Worm (Caenorhabditis elegans) whole organism, L3 larva: ENCODE data around the gene wrt-10.

Experiments used
- R02D3.7 ChIP-seq: fragments of 150-350 bp; optimal IDR thresholded peaks from 2 replicates; lab custom pipeline; 2014; ENCODE audit warnings: missing biosample characterization, missing genetic modification characterization
- ZK546.5 ChIP-seq: sonication (generic microtip); optimal IDR thresholded peaks from 2 replicates; lab custom pipeline; 2017; ENCODE audit warnings: missing biosample characterization, missing genetic modification characterization
- aly-2 ChIP-seq: fragments of 150-350 bp; optimal IDR thresholded peaks from 2 replicates; lab custom pipeline; 2014; ENCODE audit warnings: missing biosample characterization, missing genetic modification characterization
- ama-1 ChIP-seq: fragments of 150-350 bp; optimal IDR thresholded peaks from 2 replicates; lab custom pipeline; 2018
- ceh-16 ChIP-seq: sonication (generic microtip); optimal IDR thresholded peaks from 2 replicates; lab custom pipeline; 2017; ENCODE audit warnings: missing biosample characterization, missing genetic modification characterization
- ceh-28 ChIP-seq: fragments of 150-350 bp; optimal IDR thresholded peaks from 2 replicates; lab custom pipeline; 2014; ENCODE audit warnings: missing biosample characterization, missing genetic modification reagents, missing genetic modification characterization
- ceh-82 ChIP-seq: fragments of 150-350 bp; optimal IDR thresholded peaks from 2 replicates; lab custom pipeline; 2014; ENCODE audit warnings: missing biosample characterization, missing genetic modification characterization
- daf-12 ChIP-seq: fragments of 150-350 bp; optimal IDR thresholded peaks from 2 replicates; lab custom pipeline; 2014; ENCODE audit warnings: missing biosample characterization, missing genetic modification reagents, missing genetic modification characterization
- egl-27 ChIP-seq: sonication (generic microtip); optimal IDR thresholded peaks from 4 replicates; lab custom pipeline; 2017; ENCODE audit warnings: missing biosample characterization, missing genetic modification reagents, missing genetic modification characterization
- egl-5 ChIP-seq: fragments of 150-350 bp; optimal IDR thresholded peaks from 2 replicates; lab custom pipeline; 2017; ENCODE audit warnings: missing biosample characterization, missing genetic modification reagents, missing genetic modification characterization, inconsistent platforms
- elt-1 ChIP-seq: fragments of 150-350 bp; optimal IDR thresholded peaks from 2 replicates; lab custom pipeline; 2014; ENCODE audit warnings: missing biosample characterization, missing genetic modification characterization
- elt-2 ChIP-seq: sonication (generic microtip); optimal IDR thresholded peaks from 2 replicates; lab custom pipeline; 2016; ENCODE audit warnings: missing genetic modification reagents, mild to moderate bottlenecking, missing genetic modification characterization, missing compliant biosample characterization
- elt-3 ChIP-seq, 3 experiments: fragments of 150-350 bp in 1 of 3; sonication (generic microtip) in 2 of 3; optimal IDR thresholded peaks; 2 replicates in 2 of 3; 4 replicates in 1 of 3; lab custom pipeline; 2014 to 2017; ENCODE audit warnings: missing biosample characterization in 3 of 3, missing genetic modification characterization in 3 of 3
- eor-1 ChIP-seq, 2 experiments: fragments of 150-350 bp; optimal IDR thresholded peaks; 2 replicates each; lab custom pipeline; 2014 to 2018; ENCODE audit warnings: missing biosample characterization in 2 of 2, missing genetic modification characterization in 2 of 2
- fkh-2 ChIP-seq: fragments of 150-350 bp; optimal IDR thresholded peaks from 2 replicates; lab custom pipeline; 2014; ENCODE audit warnings: missing biosample characterization, missing genetic modification reagents, missing genetic modification characterization
- fos-1 ChIP-seq: fragments of 150-350 bp; optimal IDR thresholded peaks from 2 replicates; lab custom pipeline; 2014; ENCODE audit warnings: missing biosample characterization, missing genetic modification characterization
- hmg-11 ChIP-seq: sonication (generic microtip); optimal IDR thresholded peaks from 2 replicates; lab custom pipeline; 2016; ENCODE audit warnings: missing genetic modification characterization, missing compliant biosample characterization
- jun-1 ChIP-seq: fragments of 150-350 bp; optimal IDR thresholded peaks from 2 replicates; lab custom pipeline; 2014; ENCODE audit warnings: missing biosample characterization, missing genetic modification reagents, missing genetic modification characterization
- lin-39 ChIP-seq: fragments of 150-350 bp; optimal IDR thresholded peaks from 2 replicates; lab custom pipeline; 2018; ENCODE audit warnings: missing biosample characterization, missing genetic modification reagents, missing genetic modification characterization
- lsy-12 ChIP-seq: sonication (generic microtip); optimal IDR thresholded peaks from 2 replicates; lab custom pipeline; 2016; ENCODE audit warnings: mild to moderate bottlenecking, missing genetic modification characterization, missing compliant biosample characterization
- mdl-1 ChIP-seq: fragments of 150-350 bp; optimal IDR thresholded peaks from 2 replicates; lab custom pipeline; 2014; ENCODE audit warnings: missing biosample characterization, missing genetic modification characterization
- mml-1 ChIP-seq: fragments of 150-350 bp; sonication (generic microtip); optimal IDR thresholded peaks from 3 replicates; lab custom pipeline; 2014; ENCODE audit warnings: missing biosample characterization, missing genetic modification characterization
- nhr-11 ChIP-seq: fragments of 150-350 bp; optimal IDR thresholded peaks from 2 replicates; lab custom pipeline; 2014; ENCODE audit warnings: missing biosample characterization, missing genetic modification characterization
- nhr-23 ChIP-seq: fragments of 150-350 bp; optimal IDR thresholded peaks from 2 replicates; lab custom pipeline; 2014; ENCODE audit warnings: missing biosample characterization, missing genetic modification reagents, missing genetic modification characterization
- nhr-237 ChIP-seq: fragments of 150-350 bp; optimal IDR thresholded peaks from 2 replicates; lab custom pipeline; 2014; ENCODE audit warnings: missing biosample characterization, missing genetic modification characterization
- nhr-25 ChIP-seq: sonication (generic microtip); optimal IDR thresholded peaks from 2 replicates; lab custom pipeline; 2017; ENCODE audit warnings: missing biosample characterization, missing genetic modification characterization
- nhr-28 ChIP-seq: fragments of 150-350 bp; optimal IDR thresholded peaks from 2 replicates; lab custom pipeline; 2014; ENCODE audit warnings: missing biosample characterization, missing genetic modification characterization
- nhr-67 ChIP-seq: fragments of 150-350 bp; optimal IDR thresholded peaks from 2 replicates; lab custom pipeline; 2014; ENCODE audit warnings: missing biosample characterization, missing genetic modification characterization
- nhr-76 ChIP-seq: fragments of 150-350 bp; sonication (generic microtip); optimal IDR thresholded peaks from 5 replicates; lab custom pipeline; 2014; ENCODE audit warnings: missing biosample characterization, missing genetic modification characterization
- nhr-77 ChIP-seq: fragments of 150-350 bp; optimal IDR thresholded peaks from 2 replicates; lab custom pipeline; 2014; ENCODE audit warnings: missing biosample characterization, missing genetic modification characterization
- pha-4 ChIP-seq: fragments of 150-350 bp; optimal IDR thresholded peaks from 2 replicates; lab custom pipeline; 2014; ENCODE audit warnings: missing biosample characterization, missing genetic modification reagents, missing genetic modification characterization
- pqm-1 ChIP-seq: fragments of 150-350 bp; optimal IDR thresholded peaks from 2 replicates; lab custom pipeline; 2017; ENCODE audit warnings: missing biosample characterization, missing genetic modification characterization, inconsistent platforms
- snpc-4 ChIP-seq: fragments of 150-350 bp; optimal IDR thresholded peaks from 2 replicates; lab custom pipeline; 2014; ENCODE audit warnings: missing biosample characterization, missing genetic modification characterization
- unc-62 ChIP-seq: fragments of 150-350 bp; sonication (generic microtip); optimal IDR thresholded peaks from 4 replicates; lab custom pipeline; 2014; ENCODE audit warnings: missing biosample characterization, missing genetic modification reagents, missing genetic modification characterization
- zag-1 ChIP-seq: fragments of 150-350 bp; optimal IDR thresholded peaks from 2 replicates; lab custom pipeline; 2014; ENCODE audit warnings: missing biosample characterization, missing genetic modification characterization
- ztf-4 ChIP-seq: fragments of 150-350 bp; optimal IDR thresholded peaks from 2 replicates; lab custom pipeline; 2014; ENCODE audit warnings: missing biosample characterization, missing genetic modification characterization

The wrt-10 gene

ce11 chrII:7555454-7555853, 21.1 kb upstream of the wrt-10 start, which contains the start of gene ZK1290.14:
Gene ZK1290.14 (minus strand): TSS chrII:7555592.
- TF ChIP-seq lsy-12 (tag; lab: Kevin White, UChicago): no peak
- TF ChIP-seq nhr-67 (tag; lab: Kevin White, UChicago): no peak
- TF ChIP-seq ceh-28 (tag; lab: Kevin White, UChicago): no peak
- no peak for TF ChIP-seq nhr-76 (tag; lab: Kevin White, UChicago)
- TF ChIP-seq R02D3.7: no peak
- no peak for TF ChIP-seq mdl-1
- no peak for TF ChIP-seq ceh-16 (tag; lab: Kevin White, UChicago)
- no peak for TF ChIP-seq ama-1 (lab: Kevin White, UChicago)
- TF ChIP-seq eor-1 (tag; optimal IDR thresholded peaks at IDR 0.05; lab: Kevin White, UChicago): no peak
- no peak for TF ChIP-seq ztf-4 (tag; lab: Kevin White, UChicago)
- TF ChIP-seq egl-5 (tag; lab: Kevin White, UChicago): no peak

- peak; percentile 79 for TF ChIP-seq pqm-1 (tag; lab: Kevin White, UChicago)
- TF ChIP-seq nhr-77 (tag; lab: Kevin White, UChicago): no peak
- TF ChIP-seq jun-1 (tag; lab: Kevin White, UChicago): peak; percentile 84
- peak; percentile 81 for TF ChIP-seq nhr-25 (tag; lab: Kevin White, UChicago)
- TF ChIP-seq pha-4 (tag; lab: Kevin White, UChicago): peak; percentile 55
- no peak for TF ChIP-seq lsy-12 (tag; lab: Kevin White, UChicago)
- TF ChIP-seq mdl-1: no peak
- TF ChIP-seq aly-2 (tag; lab: Kevin White, UChicago): no peak
- no peak for TF ChIP-seq nhr-76 (tag; lab: Kevin White, UChicago)
- TF ChIP-seq elt-2: peak; percentile 98
- TF ChIP-seq, all 47 proteins: peak for 5
Measured at ce11 chrII:7554716-7555247, 20.4 kb upstream of the wrt-10 start.

ce11 chrII:7553806-7554205, 19.4 kb upstream of the wrt-10 start, which contains the start of gene ZK1290.10:
Gene ZK1290.10 (minus strand): TSS chrII:7553906.
- TF ChIP-seq egl-5 (tag; lab: Kevin White, UChicago) (no peak), lin-39 (tag; lab: Kevin White, UChicago) (no peak), pha-4 (tag; lab: Kevin White, UChicago) (no peak), daf-12 (tag; lab: Kevin White, UChicago) (no peak), elt-3 (tag; optimal IDR thresholded peaks at IDR 0.05; lab: Kevin White, UChicago) (no peak), ama-1 (lab: Kevin White, UChicago) (no peak), mml-1 (tag; lab: Kevin White, UChicago) (no peak), hmg-11 (no peak), nhr-77 (tag; lab: Kevin White, UChicago) (no peak), mdl-1 (no peak), nhr-28 (tag; lab: Kevin White, UChicago) (no peak), egl-27 (tag; lab: Kevin White, UChicago) (no peak), ceh-28 (tag; lab: Kevin White, UChicago) (no peak), fkh-2 (tag; lab: Kevin White, UChicago) (no peak), aly-2 (tag; lab: Kevin White, UChicago) (no peak), lsy-12 (tag; lab: Kevin White, UChicago) (no peak), nhr-25 (tag; lab: Kevin White, UChicago) (no peak)

ce11 chrII:7549035-7549434, 14.7 kb upstream of the wrt-10 start, which contains the start of gene tph-1:
Gene tph-1 (plus strand): TSS chrII:7549335.
- TF ChIP-seq fos-1 (tag; lab: Kevin White, UChicago) (no peak), fkh-2 (tag; lab: Kevin White, UChicago) (no peak), elt-1 (tag; lab: Kevin White, UChicago) (no peak), unc-62 (GFP tag; lab: Kevin White, UChicago) (no peak), daf-12 (tag; lab: Kevin White, UChicago) (no peak), ZK546.5 (tag; lab: Kevin White, UChicago) (no peak), ceh-28 (tag; lab: Kevin White, UChicago) (no peak), nhr-237 (no peak), nhr-23 (no peak), nhr-76 (tag; lab: Kevin White, UChicago) (no peak), R02D3.7 (no peak), elt-2 (no peak), hmg-11 (no peak), aly-2 (tag; lab: Kevin White, UChicago) (no peak), zag-1 (tag; lab: Kevin White, UChicago) (no peak), ceh-82 (tag; lab: Kevin White, UChicago) (no peak), snpc-4 (tag; lab: Kevin White, UChicago) (no peak), egl-27 (tag; lab: Kevin White, UChicago) (no peak), nhr-11 (tag; lab: Kevin White, UChicago) (no peak)
- TF ChIP-seq, all 47 proteins: peak for 0
